Worm (Caenorhabditis elegans) whole organism, young adult: Measurements from ENCODE around the gene ecps-2.

Experiments
- B0019.2 ChIP-seq: fragments of 200-800 bp; sonication (Bioruptor generic); conservative IDR thresholded peaks from 2 replicates; pipeline ENCODE4 v1.3.6; 2022; ENCODE audit warnings: missing genetic modification reagents, missing genetic modification characterization, missing compliant biosample characterization
- B0035.1 ChIP-seq: sonication (generic microtip); optimal IDR thresholded peaks from 2 replicates; lab custom pipeline; 2016; ENCODE audit warnings: missing genetic modification characterization, mild to moderate bottlenecking, missing compliant biosample characterization, missing genotype, missing genetic modification reagents
- B0261.1 ChIP-seq: sonication (generic microtip); optimal IDR thresholded peaks from 2 replicates; lab custom pipeline; 2016; ENCODE audit warnings: mild to moderate bottlenecking, missing genetic modification characterization, moderate library complexity, missing compliant biosample characterization
- C17E4.6 ChIP-seq: fragments of 200-800 bp; sonication (Bioruptor generic); IDR thresholded peaks from 2 replicates; pipeline ENCODE4 v1.3.6; 2022; ENCODE audit warnings: missing genetic modification reagents, missing genetic modification characterization, missing compliant biosample characterization
- F10E7.11 ChIP-seq: sonication (generic microtip); optimal IDR thresholded peaks from 2 replicates; lab custom pipeline; 2017; ENCODE audit warnings: mild to moderate bottlenecking, missing genetic modification characterization, moderate library complexity, missing compliant biosample characterization
- F33H1.4 ChIP-seq: fragments of 200-800 bp; sonication (Bioruptor generic); IDR thresholded peaks from 2 replicates; pipeline ENCODE4 v1.3.6; 2022; ENCODE audit warnings: missing genetic modification reagents, missing genetic modification characterization, missing compliant biosample characterization
- F49E8.2 ChIP-seq: sonication (generic microtip); optimal IDR thresholded peaks from 3 replicates; lab custom pipeline; 2017; ENCODE audit warnings: missing genetic modification characterization, mild to moderate bottlenecking, missing compliant biosample characterization, antibody characterized with exemption, moderate library complexity; ENCODE audit not compliant: insufficient read depth
- F52B5.7 ChIP-seq: sonication (generic microtip); optimal IDR thresholded peaks from 2 replicates; lab custom pipeline; 2016; ENCODE audit warnings: mild to moderate bottlenecking, missing genetic modification characterization, missing compliant biosample characterization
- K11D2.4 ChIP-seq: fragments of 200-800 bp; sonication (Bioruptor generic); IDR thresholded peaks from 2 replicates; pipeline ENCODE4 v1.3.6; 2022; ENCODE audit warnings: missing genetic modification reagents, missing genetic modification characterization, missing compliant biosample characterization
- Y56A3A.18 ChIP-seq: fragments of 200-800 bp; sonication (Bioruptor generic); IDR thresholded peaks from 2 replicates; pipeline ENCODE4 v1.3.6; 2022; ENCODE audit warnings: missing genetic modification reagents, missing genetic modification characterization, missing compliant biosample characterization
- Y67H2A.10 ChIP-seq: fragments of 200-800 bp; sonication (Bioruptor generic); conservative IDR thresholded peaks from 2 replicates; pipeline ENCODE4 v1.3.6; 2022; ENCODE audit warnings: missing genetic modification reagents, missing genetic modification characterization, missing compliant biosample characterization
- Y95B8A.8 ChIP-seq: fragments of 200-800 bp; sonication (Bioruptor generic); IDR thresholded peaks from 2 replicates; pipeline ENCODE4 v1.3.6; 2022; ENCODE audit warnings: missing genetic modification reagents, missing genetic modification characterization, missing compliant biosample characterization
- akir-1 ChIP-seq: fragments of 200-800 bp; sonication (Bioruptor generic); optimal IDR thresholded peaks from 2 replicates; lab custom pipeline; 2018; ENCODE audit warnings: mild to moderate bottlenecking, missing genetic modification characterization, moderate library complexity, missing compliant biosample characterization
- ama-1 ChIP-seq, 3 experiments: fragments of 150-350 bp in 1 of 3; sonication (generic microtip) in 2 of 3; optimal IDR thresholded peaks; 2 replicates each; lab custom pipeline; 2014 to 2018; ENCODE audit warnings: missing biosample characterization in 2 of 3, missing genetic modification characterization in 2 of 3, missing genetic modification reagents in 2 of 3
- aptf-2 ChIP-seq: fragments of 200-800 bp; sonication (Bioruptor generic); conservative IDR thresholded peaks from 2 replicates; pipeline ENCODE4 v1.3.6; 2022; ENCODE audit warnings: missing genetic modification reagents, missing genetic modification characterization, missing compliant biosample characterization
- atf-7 ChIP-seq: sonication (generic microtip); optimal IDR thresholded peaks from 2 replicates; lab custom pipeline; 2017; ENCODE audit warnings: mild to moderate bottlenecking, missing genetic modification characterization, missing compliant biosample characterization
- attf-3 ChIP-seq: fragments of 200-800 bp; sonication (Bioruptor generic); conservative IDR thresholded peaks from 2 replicates; pipeline ENCODE4 v1.3.6; 2022; ENCODE audit warnings: missing genetic modification reagents, missing genetic modification characterization, missing compliant biosample characterization
- attf-5 ChIP-seq: fragments of 200-800 bp; sonication (Bioruptor generic); optimal IDR thresholded peaks from 2 replicates; lab custom pipeline; 2018; ENCODE audit warnings: mild to moderate bottlenecking, missing genetic modification characterization, missing compliant biosample characterization
- bed-2 ChIP-seq: fragments of 200-800 bp; sonication (Bioruptor generic); IDR thresholded peaks from 2 replicates; pipeline ENCODE4 v1.3.6; 2022; ENCODE audit warnings: missing genetic modification reagents, missing genetic modification characterization, missing compliant biosample characterization
- cebp-1 ChIP-seq, 2 experiments: fragments of 200-800 bp in 1 of 2; sonication (Bioruptor generic) in 1 of 2; sonication (generic microtip) in 1 of 2; IDR thresholded peaks in 1 of 2; optimal IDR thresholded peaks in 1 of 2; 2 replicates each; pipeline versions ENCODE4 v1.3.6 to Lab custom; 2017 to 2022; ENCODE audit warnings: missing compliant biosample characterization in 2 of 2, missing genetic modification characterization in 2 of 2, mild to moderate bottlenecking in 1 of 2, missing genetic modification reagents in 1 of 2, moderate library complexity in 1 of 2
- ceh-40 ChIP-seq: fragments of 200-800 bp; sonication (Bioruptor generic); IDR thresholded peaks from 2 replicates; pipeline ENCODE4 v1.3.6; 2022; ENCODE audit warnings: missing genetic modification characterization, missing compliant biosample characterization
- ceh-58 ChIP-seq: fragments of 200-800 bp; sonication (Bioruptor generic); IDR thresholded peaks from 2 replicates; pipeline ENCODE4 v1.3.6; 2022; ENCODE audit warnings: missing genetic modification characterization, missing compliant biosample characterization
- ceh-91 ChIP-seq: fragments of 200-800 bp; sonication (Bioruptor generic); IDR thresholded peaks from 2 replicates; pipeline ENCODE4 v1.3.6; 2022; ENCODE audit warnings: missing genetic modification reagents, missing genetic modification characterization, missing compliant biosample characterization
- chd-7 ChIP-seq: sonication (generic microtip); optimal IDR thresholded peaks from 2 replicates; lab custom pipeline; 2016; ENCODE audit warnings: mild to moderate bottlenecking, missing genetic modification characterization, moderate library complexity, missing compliant biosample characterization
- dpff-1 ChIP-seq: sonication (generic microtip); optimal IDR thresholded peaks from 2 replicates; lab custom pipeline; 2017; ENCODE audit warnings: mild to moderate bottlenecking, missing genetic modification characterization, missing compliant biosample characterization
- efl-1 ChIP-seq: fragments of 150-350 bp; optimal IDR thresholded peaks from 2 replicates; lab custom pipeline; 2014; ENCODE audit warnings: missing biosample characterization, missing genetic modification reagents, missing genetic modification characterization
- egl-44 ChIP-seq: fragments of 200-800 bp; sonication (Bioruptor generic); IDR thresholded peaks from 2 replicates; pipeline ENCODE4 v1.3.6; 2022; ENCODE audit warnings: missing genetic modification reagents, missing genetic modification characterization, missing compliant biosample characterization
- ekl-4 ChIP-seq: fragments of 200-800 bp; sonication (Bioruptor generic); IDR thresholded peaks from 2 replicates; pipeline ENCODE4 v1.3.6; 2022; ENCODE audit warnings: missing genetic modification reagents, missing genetic modification characterization, missing compliant biosample characterization
- gei-17 ChIP-seq: fragments of 200-800 bp; sonication (Bioruptor generic); optimal IDR thresholded peaks from 2 replicates; lab custom pipeline; 2018; ENCODE audit warnings: mild to moderate bottlenecking, missing genetic modification characterization, missing compliant biosample characterization
- hmg-1.2 ChIP-seq: fragments of 200-800 bp; sonication (Bioruptor generic); IDR thresholded peaks from 2 replicates; pipeline ENCODE4 v1.3.6; 2022; ENCODE audit warnings: missing genetic modification reagents, missing genetic modification characterization, missing compliant biosample characterization
- lin-54 ChIP-seq: fragments of 200-800 bp; sonication (Bioruptor generic); optimal IDR thresholded peaks from 2 replicates; lab custom pipeline; 2018; ENCODE audit warnings: mild to moderate bottlenecking, missing genetic modification characterization, missing compliant biosample characterization
- madf-10 ChIP-seq: sonication (generic microtip); optimal IDR thresholded peaks from 2 replicates; lab custom pipeline; 2016; ENCODE audit warnings: mild to moderate bottlenecking, missing genetic modification characterization, missing compliant biosample characterization
- mcd-1 ChIP-seq: fragments of 200-800 bp; sonication (Bioruptor generic); IDR thresholded peaks from 2 replicates; pipeline ENCODE4 v1.3.6; 2022; ENCODE audit warnings: missing genetic modification reagents, missing genetic modification characterization, missing compliant biosample characterization
- mxl-1 ChIP-seq: sonication (generic microtip); optimal IDR thresholded peaks from 2 replicates; lab custom pipeline; 2016; ENCODE audit warnings: missing genetic modification characterization, missing compliant biosample characterization
- nfya-1 ChIP-seq: sonication (generic microtip); optimal IDR thresholded peaks from 2 replicates; lab custom pipeline; 2017; ENCODE audit warnings: antibody characterized with exemption, missing compliant biosample characterization, missing genetic modification characterization, borderline replicate concordance; ENCODE audit not compliant: insufficient read depth
- nfyb-1 ChIP-seq: fragments of 200-800 bp; sonication (Bioruptor generic); IDR thresholded peaks from 2 replicates; pipeline ENCODE4 v1.3.6; 2022; ENCODE audit warnings: missing genetic modification reagents, missing genetic modification characterization, missing compliant biosample characterization
- nhr-179 ChIP-seq: sonication (generic microtip); optimal IDR thresholded peaks from 2 replicates; lab custom pipeline; 2016; ENCODE audit warnings: mild to moderate bottlenecking, missing genetic modification characterization, missing compliant biosample characterization
- nhr-27 ChIP-seq: fragments of 200-800 bp; sonication (Bioruptor generic); optimal IDR thresholded peaks from 2 replicates; lab custom pipeline; 2018; ENCODE audit warnings: mild to moderate bottlenecking, missing genetic modification characterization, moderate library complexity, missing compliant biosample characterization
- nhr-90 ChIP-seq: sonication (generic microtip); optimal IDR thresholded peaks from 2 replicates; lab custom pipeline; 2016; ENCODE audit warnings: missing genotype, mild to moderate bottlenecking, missing genetic modification characterization, missing compliant biosample characterization
- pbrm-1 ChIP-seq: fragments of 200-800 bp; sonication (Bioruptor generic); IDR thresholded peaks from 2 replicates; pipeline ENCODE4 v1.3.6; 2022; ENCODE audit warnings: missing genetic modification reagents, missing genetic modification characterization, missing compliant biosample characterization
- pha-4 ChIP-seq: fragments of 150-350 bp; sonication (generic microtip); optimal IDR thresholded peaks from 2 replicates; lab custom pipeline; 2014; ENCODE audit warnings: missing biosample characterization, missing genetic modification reagents, missing genetic modification characterization
- rcor-1 ChIP-seq: fragments of 200-800 bp; sonication (Bioruptor generic); IDR thresholded peaks from 2 replicates; pipeline ENCODE4 v1.3.6; 2022; ENCODE audit warnings: missing genetic modification reagents, missing genetic modification characterization, missing compliant biosample characterization
- rpc-1 ChIP-seq, 2 experiments: fragments of 150-350 bp in 1 of 2; sonication (generic microtip) in 1 of 2; optimal IDR thresholded peaks; 2 replicates each; lab custom pipeline; 2014 to 2018; ENCODE audit warnings: missing biosample characterization in 1 of 2, missing genetic modification characterization in 1 of 2, missing genetic modification reagents in 1 of 2, missing genotype in 1 of 2
- zim-3 ChIP-seq: sonication (generic microtip); optimal IDR thresholded peaks from 2 replicates; lab custom pipeline; 2017; ENCODE audit warnings: mild to moderate bottlenecking, missing genetic modification characterization, moderate library complexity, missing compliant biosample characterization
- ztf-18 ChIP-seq: sonication (generic microtip); optimal IDR thresholded peaks from 2 replicates; lab custom pipeline; 2016; ENCODE audit warnings: missing genotype, mild to moderate bottlenecking, missing genetic modification characterization, missing compliant biosample characterization
- ztf-3 ChIP-seq: fragments of 200-800 bp; sonication (Bioruptor generic); optimal IDR thresholded peaks from 2 replicates; lab custom pipeline; 2018; ENCODE audit warnings: mild to moderate bottlenecking, missing genetic modification characterization, missing compliant biosample characterization
- ztf-6 ChIP-seq: fragments of 200-800 bp; sonication (Bioruptor generic); IDR thresholded peaks from 2 replicates; pipeline ENCODE4 v1.3.6; 2022; ENCODE audit warnings: missing genetic modification reagents, missing genetic modification characterization, missing compliant biosample characterization

Gene ecps-2

ce11 chrIII:10407198-10407663 lies 35.7 kb upstream of the ecps-2 start, which contains the start of gene hat-1 (continued):
- TF ChIP-seq atf-7 (tag; lab: Kevin White, UChicago) (peak; percentile 92), Y56A3A.18 (GFP tag; lab: Robert Waterston, UW) (peak; percentile 90), attf-5 (peak; percentile 99), rpc-1 (optimal IDR thresholded peaks at IDR 0.05; lab: Kevin White, UChicago) (no peak), rpc-1 (tag; optimal IDR thresholded peaks at IDR 0.05; lab: Kevin White, UChicago) (no peak), Y67H2A.10 (0 out of 2 replicates have a peak, but pooled peaks have one; percentile 57), B0261.1 (peak; percentile 4), efl-1 (GFP tag; lab: Kevin White, UChicago) (peak; percentile 81), gei-17 (GFP tag; lab: Kevin White, UChicago) (peak; percentile 85), K11D2.4 (peak; percentile 94), ekl-4 (GFP tag; lab: Robert Waterston, UW) (peak; percentile 97), ztf-6 (GFP tag; lab: Robert Waterston, UW) (no peak), dpff-1 (tag; lab: Kevin White, UChicago) (no peak), C17E4.6 (GFP tag; lab: Robert Waterston, UW) (peak; percentile 91), Y95B8A.8 (GFP tag; lab: Robert Waterston, UW) (peak; percentile 92), rcor-1 (peak; percentile 95), nhr-27 (no peak), F49E8.2 (tag; lab: Kevin White, UChicago) (peak; percentile 79), madf-10 (peak; percentile 79), zim-3 (peak; percentile 16), B0019.2 (GFP tag; lab: Robert Waterston, UW) (peak; percentile 97), aptf-2 (peak; percentile 54), hmg-1.2 (GFP tag; lab: Robert Waterston, UW) (peak; percentile 100), egl-44 (GFP tag; lab: Robert Waterston, UW) (peak; percentile 53; the same call in 1 of the 2 replicates), nfya-1 (tag; lab: Kevin White, UChicago) (no peak)
- TF ChIP-seq, all 124 proteins: peak for 76

- no peak for TF ChIP-seq nhr-179 (tag; lab: Kevin White, UChicago)
- no peak for TF ChIP-seq ceh-91 (GFP tag; lab: Robert Waterston, UW)
- peak; percentile 11 for TF ChIP-seq B0035.1 (tag; lab: Kevin White, UChicago)
- no peak for TF ChIP-seq chd-7 (tag; lab: Kevin White, UChicago)
- no peak for TF ChIP-seq bed-2 (GFP tag; lab: Robert Waterston, UW)
- TF ChIP-seq ama-1 (optimal IDR thresholded peaks at IDR 0.05; lab: Kevin White, UChicago): peak; percentile 41
- TF ChIP-seq ama-1 (GFP tag; optimal IDR thresholded peaks at IDR 0.05; lab: Kevin White, UChicago): no peak
- TF ChIP-seq attf-3 (GFP tag; lab: Robert Waterston, UW): no peak
- TF ChIP-seq F10E7.11 (tag; lab: Kevin White, UChicago): no peak
- TF ChIP-seq attf-5: peak; percentile 69
- TF ChIP-seq lin-54: peak; percentile 11
- TF ChIP-seq ceh-58 (GFP tag; lab: Robert Waterston, UW): no peak
- TF ChIP-seq ztf-18 (tag; lab: Kevin White, UChicago): peak; percentile 25
- no peak for TF ChIP-seq cebp-1 (GFP tag; IDR thresholded peaks at IDR 0.05; lab: Robert Waterston, UW)
- peak; percentile 55 for TF ChIP-seq cebp-1 (tag; optimal IDR thresholded peaks at IDR 0.05; lab: Kevin White, UChicago)
- no peak for TF ChIP-seq ztf-3 (GFP tag; lab: Kevin White, UChicago)
- peak; percentile 32; the same call in 1 of the 2 replicates for TF ChIP-seq pbrm-1 (GFP tag; lab: Robert Waterston, UW)
- TF ChIP-seq F33H1.4 (GFP tag; lab: Robert Waterston, UW): 0 out of 2 replicates have a peak, but pooled peaks have one; percentile 9
- TF ChIP-seq F52B5.7: peak; percentile 39
- no peak for TF ChIP-seq mxl-1 (tag; lab: Kevin White, UChicago)
- TF ChIP-seq ceh-40 (GFP tag; lab: Robert Waterston, UW): no peak
- peak; percentile 58; the same call in 1 of the 2 replicates for TF ChIP-seq nfyb-1 (GFP tag; lab: Robert Waterston, UW)
- TF ChIP-seq K11D2.4: no peak
- TF ChIP-seq akir-1 (GFP tag; lab: Kevin White, UChicago): no peak
- no peak for TF ChIP-seq pha-4 (tag; lab: Kevin White, UChicago)
- TF ChIP-seq nhr-90 (tag; lab: Kevin White, UChicago): peak; percentile 19
- TF ChIP-seq mcd-1 (GFP tag; lab: Robert Waterston, UW): peak; percentile 88
These were observed 27.1 kb upstream of the ecps-2 start, which contains the start of gene ymel-1 for ce11 chrIII:10415822-10416221. ymel-1 (plus strand) TSS chrIII:10416139.
